Fruit fly (Drosophila melanogaster): Measurements from ENCODE around the gene CG18171.

The CG18171 gene

dm6 chr3L:1709161-1709560 lies 13.8 kb downstream of the CG18171 start:
- TF ChIP-seq EcR (GFP tag; optimal IDR thresholded peaks at IDR 0.05) (peak; percentile 52), Pif1A (GFP tag; optimal IDR thresholded peaks at IDR 0.05) (no peak), CG4496 (GFP tag; IDR thresholded peaks at IDR 0.05) (no peak)

dm6 chr3L:1702367-1702927 lies 20.5 kb downstream of the CG18171 start, which contains the start of gene CG13931:
CG13931 (minus strand) TSS chr3L:1702407.
- TF ChIP-seq CG34367 (tag; optimal IDR thresholded peaks at IDR 0.05) (peak; percentile 68), CG13204 (GFP tag; optimal IDR thresholded peaks at IDR 0.05) (peak; percentile 24), CG9948 (tag; optimal IDR thresholded peaks at IDR 0.05) (peak; percentile 60), D1 (tag; optimal IDR thresholded peaks at IDR 0.05) (no peak), rn (GFP tag; IDR thresholded peaks at IDR 0.05) (peak; percentile 56), CG4496 (GFP tag; IDR thresholded peaks at IDR 0.05) (peak; percentile 79), CG8301 (tag; optimal IDR thresholded peaks at IDR 0.05) (peak; percentile 67), CG8159 (tag; optimal IDR thresholded peaks at IDR 0.05) (peak; percentile 69), fd96Ca (GFP tag; IDR thresholded peaks at IDR 0.05) (peak; percentile 81; the same call in 2 of the 3 replicates), Pif1A (GFP tag; optimal IDR thresholded peaks at IDR 0.05) (peak; percentile 61), Ets98B (GFP tag; IDR thresholded peaks at IDR 0.05) (peak; percentile 78), gl (tag; optimal IDR thresholded peaks at IDR 0.05) (peak; percentile 58), CG10348 (GFP tag; IDR thresholded peaks at IDR 0.05) (0 out of 2 replicates have a peak, but pooled peaks have one; percentile 25), CG32121 (GFP tag; IDR thresholded peaks at IDR 0.05) (peak; percentile 78), CG14655 (GFP tag; optimal IDR thresholded peaks at IDR 0.05) (peak; percentile 72), CG15710 (tag; optimal IDR thresholded peaks at IDR 0.05) (peak; percentile 64), EcR (GFP tag; optimal IDR thresholded peaks at IDR 0.05) (peak; percentile 60), Pif1B (GFP tag; optimal IDR thresholded peaks at IDR 0.05) (peak; percentile 55), Snoo (tag; optimal IDR thresholded peaks at IDR 0.05) (peak; percentile 38), CG17806 (tag; optimal IDR thresholded peaks at IDR 0.05) (peak; percentile 61), CG12605 (GFP tag; IDR thresholded peaks at IDR 0.05) (peak; percentile 58)

- no peak for TF ChIP-seq EcR (GFP tag; optimal IDR thresholded peaks at IDR 0.05)
- TF ChIP-seq Ets98B (GFP tag; IDR thresholded peaks at IDR 0.05), result no peak
- TF ChIP-seq CG4496 (GFP tag; IDR thresholded peaks at IDR 0.05), result no peak
- TF ChIP-seq CG9948 (tag; optimal IDR thresholded peaks at IDR 0.05), result no peak
- TF ChIP-seq rn (GFP tag; IDR thresholded peaks at IDR 0.05), result no peak
- TF ChIP-seq Pif1A (GFP tag; optimal IDR thresholded peaks at IDR 0.05), result no peak
- TF ChIP-seq CG12605 (GFP tag; IDR thresholded peaks at IDR 0.05), result no peak
- no peak for TF ChIP-seq Pif1B (GFP tag; optimal IDR thresholded peaks at IDR 0.05)
- TF ChIP-seq gl (tag; optimal IDR thresholded peaks at IDR 0.05), result no peak
- TF ChIP-seq CG34367 (tag; optimal IDR thresholded peaks at IDR 0.05), result no peak
- no peak for TF ChIP-seq CG17806 (tag; optimal IDR thresholded peaks at IDR 0.05)
- no peak for TF ChIP-seq D1 (tag; optimal IDR thresholded peaks at IDR 0.05)
- TF ChIP-seq CG15710 (tag; optimal IDR thresholded peaks at IDR 0.05), result no peak
- TF ChIP-seq CG8159 (tag; optimal IDR thresholded peaks at IDR 0.05), result no peak
Measured at dm6 chr3L:1694317-1694716, 28.6 kb downstream of the CG18171 start, which contains the start of gene CG12011. CG12011 (plus strand) TSS chr3L:1694617.

- TF ChIP-seq rn (GFP tag; IDR thresholded peaks at IDR 0.05), result no peak
- TF ChIP-seq CG12605 (GFP tag; IDR thresholded peaks at IDR 0.05), result no peak
- peak; percentile 33 for TF ChIP-seq CG8301 (tag; optimal IDR thresholded peaks at IDR 0.05)
- TF ChIP-seq CG4496 (GFP tag; IDR thresholded peaks at IDR 0.05), result no peak
- no peak for TF ChIP-seq Ets98B (GFP tag; IDR thresholded peaks at IDR 0.05)
- TF ChIP-seq EcR (GFP tag; optimal IDR thresholded peaks at IDR 0.05), result no peak
- TF ChIP-seq CG15710 (tag; optimal IDR thresholded peaks at IDR 0.05), result peak; percentile 44
- no peak for TF ChIP-seq fd96Ca (GFP tag; IDR thresholded peaks at IDR 0.05)
- TF ChIP-seq CG32121 (GFP tag; IDR thresholded peaks at IDR 0.05), result no peak
- peak; percentile 61 for TF ChIP-seq CG14655 (GFP tag; optimal IDR thresholded peaks at IDR 0.05)
- peak; percentile 10 for TF ChIP-seq gl (tag; optimal IDR thresholded peaks at IDR 0.05)
- peak; percentile 56 for TF ChIP-seq CG9948 (tag; optimal IDR thresholded peaks at IDR 0.05)
- no peak for TF ChIP-seq CG13204 (GFP tag; optimal IDR thresholded peaks at IDR 0.05)
- TF ChIP-seq CG8159 (tag; optimal IDR thresholded peaks at IDR 0.05), result peak; percentile 74
- TF ChIP-seq Pif1B (GFP tag; optimal IDR thresholded peaks at IDR 0.05), result no peak
- no peak for TF ChIP-seq CG10348 (GFP tag; IDR thresholded peaks at IDR 0.05)
- peak; percentile 70 for TF ChIP-seq CG17806 (tag; optimal IDR thresholded peaks at IDR 0.05)
- no peak for TF ChIP-seq Snoo (tag; optimal IDR thresholded peaks at IDR 0.05)
- TF ChIP-seq CG34367 (tag; optimal IDR thresholded peaks at IDR 0.05), result peak; percentile 36
- TF ChIP-seq Pif1A (GFP tag; optimal IDR thresholded peaks at IDR 0.05), result no peak
- no peak for TF ChIP-seq D1 (tag; optimal IDR thresholded peaks at IDR 0.05)
Measured at dm6 chr3L:1692859-1693258, 30.1 kb downstream of the CG18171 start.

dm6 chr3L:1692122-1692786 lies 30.7 kb downstream of the CG18171 start:
- TF ChIP-seq CG13204 (GFP tag; optimal IDR thresholded peaks at IDR 0.05) (peak; percentile 83), CG32121 (GFP tag; IDR thresholded peaks at IDR 0.05) (peak; percentile 63), fd96Ca (GFP tag; IDR thresholded peaks at IDR 0.05) (peak; percentile 89), rn (GFP tag; IDR thresholded peaks at IDR 0.05) (peak; percentile 80), CG4496 (GFP tag; IDR thresholded peaks at IDR 0.05) (peak; percentile 90), CG34367 (tag; optimal IDR thresholded peaks at IDR 0.05) (peak; percentile 90), CG14655 (GFP tag; optimal IDR thresholded peaks at IDR 0.05) (peak; percentile 78), CG9948 (tag; optimal IDR thresholded peaks at IDR 0.05) (peak; percentile 91), CG15710 (tag; optimal IDR thresholded peaks at IDR 0.05) (peak; percentile 92), Snoo (tag; optimal IDR thresholded peaks at IDR 0.05) (peak; percentile 87), Pif1A (GFP tag; optimal IDR thresholded peaks at IDR 0.05) (peak; percentile 88), Pif1B (GFP tag; optimal IDR thresholded peaks at IDR 0.05) (peak; percentile 81), Ets98B (GFP tag; IDR thresholded peaks at IDR 0.05) (peak; percentile 76), D1 (tag; optimal IDR thresholded peaks at IDR 0.05) (peak; percentile 56), CG10348 (GFP tag; IDR thresholded peaks at IDR 0.05) (no peak), CG8159 (tag; optimal IDR thresholded peaks at IDR 0.05) (peak; percentile 88), CG12605 (GFP tag; IDR thresholded peaks at IDR 0.05) (peak; percentile 70), CG17806 (tag; optimal IDR thresholded peaks at IDR 0.05) (peak; percentile 78), gl (tag; optimal IDR thresholded peaks at IDR 0.05) (peak; percentile 90), EcR (GFP tag; optimal IDR thresholded peaks at IDR 0.05) (peak; percentile 76), CG8301 (tag; optimal IDR thresholded peaks at IDR 0.05) (peak; percentile 81)

Measured in whole organism, pupa.